Worm (Caenorhabditis elegans) whole organism, L1 larva: ENCODE results near the gene B0228.6.
A peak's percentile ranks its signal among the peaks of the same experiment; 100 is the strongest.

Experiments
- C04F5.9 ChIP-seq: sonication (generic microtip); optimal IDR thresholded peaks from 2 replicates; lab custom pipeline; 2016; ENCODE audit warnings: missing genetic modification characterization, missing compliant biosample characterization
- Y116A8C.19 ChIP-seq: sonication (generic microtip); optimal IDR thresholded peaks from 2 replicates; lab custom pipeline; 2016; ENCODE audit warnings: missing compliant biosample characterization, missing genetic modification characterization, borderline replicate concordance
- aha-1 ChIP-seq: fragments of 150-350 bp; optimal IDR thresholded peaks from 2 replicates; lab custom pipeline; 2014; ENCODE audit warnings: missing biosample characterization, missing genetic modification characterization
- alr-1 ChIP-seq: fragments of 200-800 bp; sonication (Bioruptor generic); optimal IDR thresholded peaks from 2 replicates; lab custom pipeline; 2018; ENCODE audit warnings: borderline replicate concordance, mild to moderate bottlenecking, missing genetic modification characterization, missing compliant biosample characterization
- ama-1 ChIP-seq: fragments of 150-350 bp; optimal IDR thresholded peaks from 2 replicates; lab custom pipeline; 2014
- blmp-1 ChIP-seq: fragments of 150-350 bp; optimal IDR thresholded peaks from 2 replicates; lab custom pipeline; 2014; ENCODE audit warnings: missing biosample characterization, missing genetic modification characterization
- ceh-8 ChIP-seq: fragments of 200-800 bp; sonication (Bioruptor generic); optimal IDR thresholded peaks from 2 replicates; lab custom pipeline; 2018; ENCODE audit warnings: mild to moderate bottlenecking, missing genetic modification characterization, moderate library complexity, missing compliant biosample characterization
- ces-1 ChIP-seq: fragments of 150-350 bp; optimal IDR thresholded peaks from 2 replicates; lab custom pipeline; 2014; ENCODE audit warnings: missing biosample characterization, missing genetic modification reagents, missing genetic modification characterization
- dpl-1 ChIP-seq, 3 experiments: fragments of 150-350 bp in 2 of 3; sonication (generic microtip) in 1 of 3; optimal IDR thresholded peaks; 2 replicates each; lab custom pipeline; 2014 to 2017; ENCODE audit warnings: missing biosample characterization in 3 of 3, missing genetic modification characterization in 3 of 3, missing genetic modification reagents in 3 of 3
- efl-1 ChIP-seq, 4 experiments: fragments of 150-350 bp; optimal IDR thresholded peaks in 3 of 4; peaks in 1 of 4; 1 replicate in 1 of 4; 2 replicates in 3 of 4; lab custom pipeline; 2014; ENCODE audit warnings: missing biosample characterization in 2 of 4, missing genetic modification characterization in 2 of 4, missing genetic modification reagents in 2 of 4
- efl-3 ChIP-seq: fragments of 200-800 bp; sonication (Bioruptor generic); optimal IDR thresholded peaks from 2 replicates; lab custom pipeline; 2018; ENCODE audit warnings: mild to moderate bottlenecking, missing genetic modification characterization, missing compliant biosample characterization
- egl-13 ChIP-seq: sonication (generic microtip); optimal IDR thresholded peaks from 2 replicates; lab custom pipeline; 2016; ENCODE audit warnings: missing genotype, missing genetic modification reagents, missing genetic modification characterization, missing compliant biosample characterization
- egl-27 ChIP-seq, 2 experiments: fragments of 150-350 bp in 1 of 2; sonication (generic microtip); optimal IDR thresholded peaks; 3 replicates each; lab custom pipeline; 2017 to 2018; ENCODE audit warnings: missing biosample characterization in 2 of 2, missing genetic modification characterization in 2 of 2, missing genetic modification reagents in 2 of 2
- elt-2 ChIP-seq: sonication (generic microtip); optimal IDR thresholded peaks from 2 replicates; lab custom pipeline; 2016; ENCODE audit warnings: missing genetic modification characterization, mild to moderate bottlenecking, inconsistent platforms, missing compliant biosample characterization, missing genetic modification reagents
- elt-3 ChIP-seq, 6 experiments: fragments of 150-350 bp in 1 of 6; sonication (generic microtip); optimal IDR thresholded peaks; 2 replicates each; lab custom pipeline; 2017 to 2018; ENCODE audit warnings: missing biosample characterization in 6 of 6, missing genetic modification characterization in 6 of 6, inconsistent platforms in 1 of 6
- ets-5 ChIP-seq: fragments of 200-800 bp; sonication (Bioruptor generic); IDR thresholded peaks from 2 replicates; pipeline ENCODE4 v1.3.6; 2022; ENCODE audit warnings: missing genetic modification characterization, missing compliant biosample characterization
- fkh-10 ChIP-seq: sonication (generic microtip); optimal IDR thresholded peaks from 2 replicates; lab custom pipeline; 2017; ENCODE audit warnings: missing biosample characterization, missing genetic modification reagents, missing genetic modification characterization
- fkh-4 ChIP-seq: sonication (generic microtip); optimal IDR thresholded peaks from 2 replicates; lab custom pipeline; 2016; ENCODE audit warnings: missing compliant biosample characterization, missing genetic modification characterization, borderline replicate concordance
- fkh-8 ChIP-seq: sonication (generic microtip); optimal IDR thresholded peaks from 2 replicates; lab custom pipeline; 2016; ENCODE audit warnings: mild to moderate bottlenecking, missing genetic modification characterization, missing compliant biosample characterization
- fos-1 ChIP-seq: fragments of 150-350 bp; optimal IDR thresholded peaks from 2 replicates; lab custom pipeline; 2014; ENCODE audit warnings: missing biosample characterization, missing genetic modification characterization
- hlh-17 ChIP-seq: fragments of 200-800 bp; sonication (Bioruptor generic); optimal IDR thresholded peaks from 2 replicates; lab custom pipeline; 2018; ENCODE audit warnings: missing genetic modification characterization, mild to moderate bottlenecking, missing compliant biosample characterization, moderate library complexity, borderline replicate concordance
- hlh-4 ChIP-seq: sonication (generic microtip); optimal IDR thresholded peaks from 2 replicates; lab custom pipeline; 2016; ENCODE audit warnings: mild to moderate bottlenecking, missing genetic modification characterization, missing compliant biosample characterization
- hpl-2 ChIP-seq: fragments of 150-350 bp; optimal IDR thresholded peaks from 2 replicates; lab custom pipeline; 2014; ENCODE audit warnings: missing biosample characterization, missing genetic modification reagents, missing genetic modification characterization
- lin-14 ChIP-seq: fragments of 200-800 bp; sonication (Bioruptor generic); optimal IDR thresholded peaks from 2 replicates; lab custom pipeline; 2018; ENCODE audit warnings: mild to moderate bottlenecking, missing genetic modification characterization, moderate library complexity, missing compliant biosample characterization
- lin-35 ChIP-seq, 2 experiments: fragments of 150-350 bp; optimal IDR thresholded peaks; 2 replicates each; lab custom pipeline; 2014; ENCODE audit warnings: missing biosample characterization in 2 of 2, missing genetic modification characterization in 2 of 2, missing genetic modification reagents in 2 of 2
- lin-39 ChIP-seq: fragments of 150-350 bp; optimal IDR thresholded peaks from 2 replicates; lab custom pipeline; 2014; ENCODE audit warnings: missing biosample characterization, missing genetic modification reagents, missing genetic modification characterization
- mep-1 ChIP-seq: fragments of 150-350 bp; optimal IDR thresholded peaks from 2 replicates; lab custom pipeline; 2014; ENCODE audit warnings: missing biosample characterization, missing genetic modification characterization
- nhr-11 ChIP-seq: fragments of 150-350 bp; optimal IDR thresholded peaks from 2 replicates; lab custom pipeline; 2014; ENCODE audit warnings: missing biosample characterization, missing genetic modification characterization
- nhr-12 ChIP-seq: sonication (generic microtip); optimal IDR thresholded peaks from 2 replicates; lab custom pipeline; 2017; ENCODE audit warnings: missing biosample characterization, missing genetic modification characterization
- nhr-19 ChIP-seq: fragments of 200-800 bp; sonication (Bioruptor generic); conservative IDR thresholded peaks from 2 replicates; pipeline ENCODE4 v1.3.6; 2022; ENCODE audit warnings: missing genetic modification characterization, missing compliant biosample characterization
- nhr-20 ChIP-seq: sonication (generic microtip); optimal IDR thresholded peaks from 2 replicates; lab custom pipeline; 2016; ENCODE audit warnings: mild to moderate bottlenecking, missing genetic modification characterization, missing compliant biosample characterization
- nhr-28 ChIP-seq: fragments of 150-350 bp; optimal IDR thresholded peaks from 2 replicates; lab custom pipeline; 2014; ENCODE audit warnings: missing biosample characterization, missing genetic modification characterization
- nhr-76 ChIP-seq: sonication (generic microtip); optimal IDR thresholded peaks from 2 replicates; lab custom pipeline; 2017; ENCODE audit warnings: missing biosample characterization, missing genetic modification characterization
- nhr-84 ChIP-seq: sonication (generic microtip); optimal IDR thresholded peaks from 2 replicates; lab custom pipeline; 2017; ENCODE audit warnings: missing biosample characterization, missing genetic modification characterization
- nhr-85 ChIP-seq: sonication (generic microtip); peaks from one replicate; lab custom pipeline; 2016; ENCODE audit warnings: missing genetic modification characterization, inconsistent platforms, missing compliant biosample characterization
- nhr-90 ChIP-seq: sonication (generic microtip); optimal IDR thresholded peaks from 2 replicates; lab custom pipeline; 2016; ENCODE audit warnings: mild to moderate bottlenecking, missing genetic modification characterization, missing compliant biosample characterization; ENCODE audit not compliant: poor library complexity
- pag-3 ChIP-seq: sonication (generic microtip); optimal IDR thresholded peaks from 2 replicates; lab custom pipeline; 2017; ENCODE audit warnings: missing genetic modification characterization, mild to moderate bottlenecking, missing compliant biosample characterization, antibody characterized with exemption, borderline replicate concordance; ENCODE audit not compliant: insufficient read depth
- rnt-1 ChIP-seq: sonication (generic microtip); optimal IDR thresholded peaks from 2 replicates; lab custom pipeline; 2016; ENCODE audit warnings: mild to moderate bottlenecking, missing genetic modification characterization, moderate library complexity, missing compliant biosample characterization
- snu-23 ChIP-seq: sonication (generic microtip); optimal IDR thresholded peaks from 2 replicates; lab custom pipeline; 2016; ENCODE audit warnings: missing genetic modification characterization, missing compliant biosample characterization
- sptf-1 ChIP-seq: fragments of 150-350 bp; optimal IDR thresholded peaks from 2 replicates; lab custom pipeline; 2014; ENCODE audit warnings: missing biosample characterization, missing genetic modification characterization
- sup-37 ChIP-seq: fragments of 200-800 bp; sonication (Bioruptor generic); optimal IDR thresholded peaks from 2 replicates; lab custom pipeline; 2018; ENCODE audit warnings: mild to moderate bottlenecking, missing genetic modification characterization, missing compliant biosample characterization
- unc-130 ChIP-seq: fragments of 150-350 bp; optimal IDR thresholded peaks from 2 replicates; lab custom pipeline; 2017; ENCODE audit warnings: missing biosample characterization, missing genetic modification characterization, inconsistent platforms
- unc-62 ChIP-seq: fragments of 150-350 bp; optimal IDR thresholded peaks from 2 replicates; lab custom pipeline; 2014; ENCODE audit warnings: missing biosample characterization, missing genetic modification reagents, missing genetic modification characterization
- unc-86 ChIP-seq: sonication (generic microtip); optimal IDR thresholded peaks from 2 replicates; lab custom pipeline; 2016; ENCODE audit warnings: missing genetic modification characterization, missing compliant biosample characterization
- unc-98 ChIP-seq: fragments of 200-800 bp; sonication (Bioruptor generic); IDR thresholded peaks from 2 replicates; pipeline ENCODE4 v1.3.6; 2022; ENCODE audit warnings: missing genetic modification characterization, missing compliant biosample characterization
- vab-15 ChIP-seq: sonication (generic microtip); optimal IDR thresholded peaks from 2 replicates; lab custom pipeline; 2017; ENCODE audit warnings: missing genotype, mild to moderate bottlenecking, missing genetic modification characterization, missing compliant biosample characterization
- xbp-1 ChIP-seq: sonication (generic microtip); optimal IDR thresholded peaks from 2 replicates; lab custom pipeline; 2016; ENCODE audit warnings: missing genetic modification characterization, missing compliant biosample characterization
- zag-1 ChIP-seq: fragments of 150-350 bp; optimal IDR thresholded peaks from 2 replicates; lab custom pipeline; 2014; ENCODE audit warnings: missing biosample characterization, missing genetic modification characterization
- ztf-4 ChIP-seq: fragments of 150-350 bp; optimal IDR thresholded peaks from 2 replicates; lab custom pipeline; 2014; ENCODE audit warnings: missing biosample characterization, missing genetic modification characterization

Gene B0228.6

DNA sequence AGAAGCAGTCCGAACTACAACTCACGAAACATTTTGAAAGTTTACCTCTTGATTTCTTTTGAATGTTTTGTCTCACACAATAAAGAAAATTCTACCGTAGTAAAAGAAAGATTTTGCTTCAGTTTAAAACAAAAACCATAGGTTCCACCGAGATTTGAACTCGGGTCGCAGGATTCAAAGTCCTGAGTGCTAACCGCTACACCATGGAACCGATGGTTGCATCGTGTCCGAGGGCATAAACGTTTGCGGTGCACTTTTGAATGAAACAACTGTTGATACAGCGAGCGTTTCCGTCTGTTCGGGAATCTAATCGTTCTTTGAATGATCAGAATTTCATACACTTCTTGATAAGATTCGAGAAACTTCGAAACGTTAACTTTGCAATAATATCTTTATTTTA is 1.8 kb upstream of the B0228.6 start (continued):
- no peak for TF ChIP-seq zag-1 (tag; lab: Kevin White, UChicago)
- TF ChIP-seq fkh-8 (tag; lab: Kevin White, UChicago) = no peak
- no peak for TF ChIP-seq nhr-84 (tag; lab: Kevin White, UChicago)
- no peak for TF ChIP-seq unc-98 (GFP tag; lab: Robert Waterston, UW)
- TF ChIP-seq nhr-76 (tag; lab: Kevin White, UChicago) = no peak
- TF ChIP-seq ces-1 (GFP tag; lab: Kevin White, UChicago) = no peak
- no peak for TF ChIP-seq nhr-28 (tag; lab: Kevin White, UChicago)
- TF ChIP-seq lin-35 (GFP tag; optimal IDR thresholded peaks at IDR 0.05; lab: Kevin White, UChicago) = peak; percentile 23 to 75
- peak; percentile 72 for TF ChIP-seq nhr-20 (tag; lab: Kevin White, UChicago)
- no peak for TF ChIP-seq pag-3
- TF ChIP-seq vab-15 = no peak
- peak; percentile 76 for TF ChIP-seq rnt-1 (tag; lab: Kevin White, UChicago)
- peak; percentile 84 for TF ChIP-seq snu-23 (GFP tag; lab: Kevin White, UChicago)
- TF ChIP-seq efl-1 (optimal IDR thresholded peaks at IDR 0.05; lab: Kevin White, UChicago) = peak; percentile 32 to 53
- TF ChIP-seq efl-1 (GFP tag; optimal IDR thresholded peaks at IDR 0.05 in 1 of 2; lab: Kevin White, UChicago) = peak in 1 of 2 experiments; percentile 0
- no peak for TF ChIP-seq hlh-4
- no peak for TF ChIP-seq unc-62
- TF ChIP-seq Y116A8C.19 (tag; lab: Kevin White, UChicago) = no peak
- no peak for TF ChIP-seq alr-1 (tag; lab: Kevin White, UChicago)
- TF ChIP-seq dpl-1 (GFP tag; optimal IDR thresholded peaks at IDR 0.05; lab: Kevin White, UChicago) = peak; percentile 21 to 36 (median 25)
- peak; percentile 88 for TF ChIP-seq nhr-85
- no peak for TF ChIP-seq fos-1 (tag; lab: Kevin White, UChicago)
- TF ChIP-seq mep-1 (tag; lab: Kevin White, UChicago) = peak; percentile 61
- TF ChIP-seq ceh-8 (GFP tag; lab: Kevin White, UChicago) = no peak
- TF ChIP-seq sup-37 = no peak
- peak; percentile 97 for TF ChIP-seq nhr-19 (GFP tag; lab: Robert Waterston, UW)
- no peak for TF ChIP-seq C04F5.9 (tag; lab: Kevin White, UChicago)
- no peak for TF ChIP-seq aha-1
- TF ChIP-seq hpl-2 (GFP tag; lab: Kevin White, UChicago) = peak; percentile 2
- no peak for TF ChIP-seq unc-86 (tag; lab: Kevin White, UChicago)
- TF ChIP-seq lin-14 (GFP tag; lab: Kevin White, UChicago) = peak; percentile 66
- TF ChIP-seq lin-39 = no peak
- peak; percentile 46 for TF ChIP-seq elt-2 (tag; lab: Kevin White, UChicago)
- TF ChIP-seq ama-1 (lab: Kevin White, UChicago) = peak; percentile 55
- TF ChIP-seq ztf-4 (tag; lab: Kevin White, UChicago) = no peak
- TF ChIP-seq egl-27 (tag; optimal IDR thresholded peaks at IDR 0.05; lab: Kevin White, UChicago) = no peak
- TF ChIP-seq fkh-4 (tag; lab: Kevin White, UChicago) = no peak
- TF ChIP-seq hlh-17 (GFP tag; lab: Kevin White, UChicago) = no peak
- TF ChIP-seq nhr-11 (tag; lab: Kevin White, UChicago) = no peak
- TF ChIP-seq nhr-90 (tag; lab: Kevin White, UChicago) = peak; percentile 79

- TF ChIP-seq xbp-1 (no peak), fkh-8 (tag; lab: Kevin White, UChicago) (no peak), blmp-1 (tag; lab: Kevin White, UChicago) (no peak), lin-35 (GFP tag; optimal IDR thresholded peaks at IDR 0.05; lab: Kevin White, UChicago) (no peak), efl-3 (GFP tag; lab: Kevin White, UChicago) (no peak), egl-13 (tag; lab: Kevin White, UChicago) (no peak), nhr-84 (tag; lab: Kevin White, UChicago) (no peak), nhr-12 (tag; lab: Kevin White, UChicago) (no peak), nhr-19 (GFP tag; lab: Robert Waterston, UW) (no peak), lin-39 (no peak), nhr-11 (tag; lab: Kevin White, UChicago) (no peak), dpl-1 (GFP tag; optimal IDR thresholded peaks at IDR 0.05; lab: Kevin White, UChicago) (no peak), elt-3 (tag; optimal IDR thresholded peaks at IDR 0.05; lab: Kevin White, UChicago) (no peak), ets-5 (GFP tag; lab: Robert Waterston, UW) (no peak), sptf-1 (tag; lab: Kevin White, UChicago) (no peak), nhr-90 (tag; lab: Kevin White, UChicago) (no peak), unc-130 (tag; lab: Kevin White, UChicago) (no peak), efl-1 (optimal IDR thresholded peaks at IDR 0.05; lab: Kevin White, UChicago) (no peak), efl-1 (GFP tag; optimal IDR thresholded peaks at IDR 0.05 in 1 of 2; lab: Kevin White, UChicago) (no peak), fkh-10 (no peak)
These were observed 1.5 kb downstream of the B0228.6 start, which contains the start of gene trx-1 for ce11 chrII:7753500-7753899. TSS of gene trx-1 (minus strand) at chrII:7753600.
